Worm (Caenorhabditis elegans) whole organism, midembryonic: ENCODE results near the gene ufl-1.

Experiments used
- T22C8.4 ChIP-seq: fragments of 200-800 bp; sonication (Bioruptor generic); IDR thresholded peaks from 2 replicates; pipeline ENCODE4 v1.3.6; 2022; ENCODE audit warnings: missing genetic modification characterization, missing compliant biosample characterization
- cog-1 ChIP-seq: sonication (generic microtip); optimal IDR thresholded peaks from 2 replicates; lab custom pipeline; 2016; ENCODE audit warnings: missing genetic modification characterization, missing compliant biosample characterization
- flt-1 ChIP-seq: fragments of 200-800 bp; sonication (Bioruptor generic); IDR thresholded peaks from 2 replicates; pipeline ENCODE4 v1.3.6; 2022; ENCODE audit warnings: missing genetic modification characterization, missing compliant biosample characterization
- klf-2 ChIP-seq: fragments of 200-800 bp; sonication (Bioruptor generic); conservative IDR thresholded peaks from 2 replicates; pipeline ENCODE4 v1.3.6; 2022; ENCODE audit warnings: missing genetic modification reagents, missing genetic modification characterization, missing compliant biosample characterization
- ref-1 ChIP-seq: fragments of 200-800 bp; sonication (Bioruptor generic); conservative IDR thresholded peaks from 2 replicates; pipeline ENCODE4 v1.3.6; 2022; ENCODE audit warnings: missing genetic modification reagents, missing genetic modification characterization, missing compliant biosample characterization
- tab-1 ChIP-seq: fragments of 200-800 bp; sonication (Bioruptor generic); IDR thresholded peaks from 2 replicates; pipeline ENCODE4 v1.3.6; 2022; ENCODE audit warnings: missing genetic modification characterization, missing compliant biosample characterization
- ztf-23 ChIP-seq: fragments of 200-800 bp; sonication (Bioruptor generic); IDR thresholded peaks from 2 replicates; pipeline ENCODE4 v1.3.6; 2022; ENCODE audit warnings: missing genetic modification reagents, missing genetic modification characterization, missing compliant biosample characterization
- ztf-29 ChIP-seq: fragments of 200-800 bp; sonication (Bioruptor generic); IDR thresholded peaks from 2 replicates; pipeline ENCODE4 v1.3.6; 2022; ENCODE audit warnings: missing genetic modification reagents, missing genetic modification characterization, missing compliant biosample characterization

DNA sequence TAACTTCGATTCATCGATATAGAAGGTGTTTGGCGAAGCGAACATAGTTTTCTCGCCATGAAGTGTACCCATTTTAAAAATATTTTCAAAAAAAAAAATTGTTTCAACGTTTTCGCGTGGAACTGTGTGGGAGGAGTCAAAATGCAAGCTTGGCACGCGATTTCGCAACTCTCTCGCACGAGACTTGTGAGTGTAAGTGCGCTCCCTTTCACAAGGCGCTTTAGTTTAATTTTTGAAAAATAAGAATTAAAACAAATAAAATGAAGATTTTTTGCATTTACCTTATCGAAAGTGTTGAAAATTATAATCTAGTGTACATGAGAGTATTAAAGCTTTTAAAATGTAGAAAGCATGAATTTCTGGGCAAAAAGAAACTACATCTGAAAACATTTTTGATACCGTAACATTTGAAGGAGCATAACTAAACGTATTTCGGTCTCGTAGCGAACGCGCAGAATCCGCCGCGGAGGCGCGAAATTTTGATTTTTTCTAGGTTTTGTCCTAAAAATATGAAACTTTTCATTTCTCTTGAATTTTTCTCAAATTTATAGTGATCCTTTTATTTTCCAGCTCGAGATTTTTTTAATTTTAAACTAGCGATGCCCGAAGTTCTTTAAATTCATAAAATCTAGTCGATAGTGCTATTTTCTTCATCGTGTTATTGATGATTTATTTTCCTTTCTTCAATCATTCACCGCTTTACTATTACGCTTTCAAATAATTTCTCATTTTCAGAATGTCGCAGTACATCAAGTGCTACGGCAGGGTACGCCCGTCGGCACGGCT is 3.0 kb upstream of the ufl-1 start, which contains the start of the genes cogc-2 and klp-18:
- TF ChIP-seq ref-1 (GFP tag; lab: Robert Waterston, UW) (no peak), ztf-23 (GFP tag; lab: Robert Waterston, UW) (peak; percentile 73; the same call in 1 of the 2 replicates), flt-1 (GFP tag; lab: Robert Waterston, UW) (peak; percentile 73; the same call in 1 of the 2 replicates), T22C8.4 (no peak), cog-1 (tag; lab: Kevin White, UChicago) (peak; percentile 61), klf-2 (no peak), ztf-29 (GFP tag; lab: Robert Waterston, UW) (peak; percentile 71), tab-1 (GFP tag; lab: Robert Waterston, UW) (peak; percentile 80)
